Worm (Caenorhabditis elegans): ENCODE measurements around the gene C35D6.4.

DNA sequence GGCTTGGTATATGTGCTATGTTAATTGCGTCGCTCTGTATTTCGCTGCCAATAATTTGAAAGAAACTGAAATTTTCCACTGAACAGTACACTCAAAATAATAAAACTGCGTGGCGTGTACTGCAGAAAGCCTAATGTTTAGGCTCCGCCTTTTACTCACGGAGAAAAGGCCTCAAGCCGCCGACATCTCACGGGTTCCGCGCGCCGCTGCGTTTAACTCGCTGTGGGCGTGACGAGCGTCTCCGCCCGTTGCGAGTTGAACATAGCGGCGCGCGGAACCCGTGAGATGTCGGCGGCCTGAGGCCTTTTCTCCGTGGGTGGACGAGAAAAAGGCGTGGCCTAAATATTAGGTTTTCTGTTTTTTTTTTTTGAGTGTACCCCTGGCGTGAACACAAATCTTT, 33.9 kb downstream of the C35D6.4 start:
- TF ChIP-seq sea-2 (GFP tag; IDR thresholded peaks at IDR 0.05) = no peak
- TF ChIP-seq cebp-2 (GFP tag; IDR thresholded peaks at IDR 0.05) = no peak
- no peak for TF ChIP-seq ceh-79 (tag; optimal IDR thresholded peaks at IDR 0.05)

Data from whole organism, young adult.